Fruit fly (Drosophila melanogaster) Kc167 (cell line): ENCODE results near the gene CG12609.

ENCODE experiments used
- Myc ChIP-seq: fragments of >200 bp; optimal IDR thresholded peaks from 2 replicates; lab custom pipeline; 2017; ENCODE audit warnings: missing external identifiers
- Sin3A ChIP-seq: fragments of >200 bp; optimal IDR thresholded peaks from 2 replicates; lab custom pipeline; 2018; ENCODE audit warnings: missing external identifiers
- h ChIP-seq: fragments of >200 bp; optimal IDR thresholded peaks from 3 replicates; lab custom pipeline; 2018; ENCODE audit warnings: missing external identifiers
- insv ChIP-seq: fragments of >200 bp; optimal IDR thresholded peaks from 3 replicates; lab custom pipeline; 2018; ENCODE audit warnings: missing external identifiers
- psq ChIP-seq: fragments of >200 bp; optimal IDR thresholded peaks from 2 replicates; lab custom pipeline; 2017; ENCODE audit warnings: missing external identifiers
- ttk ChIP-seq: sonication (Bioruptor generic); optimal IDR thresholded peaks from 2 replicates; lab custom pipeline; 2017; ENCODE audit warnings: missing external identifiers

Gene CG12609

DNA sequence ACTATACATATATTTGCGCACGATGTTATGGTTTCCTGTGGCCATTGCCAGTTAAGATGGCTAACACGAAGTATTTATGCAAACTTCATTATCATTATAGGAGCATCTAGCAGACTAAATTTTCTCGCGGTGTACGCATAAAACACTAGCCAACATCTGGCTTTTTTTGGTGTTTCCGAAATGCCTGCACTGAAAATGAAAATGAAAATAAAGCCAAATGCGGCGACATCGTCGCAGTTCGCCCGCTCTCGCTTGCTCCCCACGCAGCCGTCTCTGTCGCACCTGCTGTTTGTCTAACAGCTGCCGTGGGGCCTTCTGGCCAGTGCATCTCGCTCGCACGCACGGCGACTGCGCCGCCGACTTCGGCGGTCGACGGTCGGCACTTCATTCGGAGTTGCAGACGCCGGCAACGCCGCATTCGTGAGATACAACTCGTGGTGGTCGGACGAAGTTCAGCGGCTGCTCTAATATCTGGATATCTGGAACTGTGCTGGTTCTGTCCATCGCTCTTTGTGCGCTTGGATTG is 26.8 kb upstream of the CG12609 start, which contains the start of gene CG6891:
Gene CG6891, plus strand, starts transcription at position 411 of the 526 bp plus-strand sequence.
- TF ChIP-seq Sin3A (lab: Kevin White, UChicago) (no peak), Myc (no peak), ttk (no peak), insv (no peak), h (lab: Kevin White, UChicago) (no peak), psq (no peak)

DNA sequence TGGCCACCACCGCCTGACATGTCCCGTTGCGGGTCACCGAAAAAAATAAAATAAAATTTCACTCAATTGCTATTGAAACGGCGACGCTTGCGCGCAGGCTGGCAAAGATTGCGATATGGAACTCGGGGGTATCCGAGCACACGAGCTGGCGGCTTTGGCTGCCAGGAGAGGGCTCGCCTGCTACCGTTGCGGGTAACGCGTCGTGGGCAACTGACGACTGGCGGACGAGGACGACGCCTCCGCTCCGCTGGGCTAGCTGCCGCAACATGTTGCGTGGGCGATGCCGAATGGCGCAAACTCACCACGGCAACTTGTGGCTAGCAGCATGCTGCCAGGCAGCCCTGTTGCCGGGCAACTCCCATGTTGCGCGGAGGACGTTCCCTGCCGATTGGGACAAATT is 25.7 kb upstream of the CG12609 start, which contains the start of gene CCKLR-17D3:
Gene CCKLR-17D3, minus strand, starts transcription at position 211 of the 400 bp plus-strand sequence.
- TF ChIP-seq h (lab: Kevin White, UChicago), result no peak
- TF ChIP-seq insv, result no peak
- TF ChIP-seq Sin3A (lab: Kevin White, UChicago), result no peak
- no peak for TF ChIP-seq ttk
- no peak for TF ChIP-seq Myc
- TF ChIP-seq psq, result no peak

DNA sequence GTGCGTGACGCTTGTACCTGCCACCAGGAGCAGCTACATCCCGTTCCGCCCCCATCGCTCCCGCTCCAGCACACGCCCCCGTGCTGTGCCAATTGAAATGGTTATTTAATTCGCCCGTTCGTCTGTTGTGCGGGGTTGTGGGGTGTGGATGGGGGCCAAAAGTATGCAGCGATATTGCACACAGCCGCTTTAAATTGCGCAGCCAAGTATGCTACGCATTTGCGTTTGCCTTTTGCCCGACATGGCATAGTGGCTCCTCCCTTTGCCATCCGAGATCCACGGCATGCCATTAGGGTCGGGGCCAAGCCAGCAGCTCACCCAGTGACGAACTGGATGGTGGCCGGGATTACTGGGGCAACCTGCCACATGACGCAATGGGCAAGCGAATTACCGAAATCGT is 23.9 kb upstream of the CG12609 start:
- TF ChIP-seq insv (no peak), psq (no peak), Sin3A (lab: Kevin White, UChicago) (no peak), Myc (no peak), ttk (no peak), h (lab: Kevin White, UChicago) (no peak)

DNA sequence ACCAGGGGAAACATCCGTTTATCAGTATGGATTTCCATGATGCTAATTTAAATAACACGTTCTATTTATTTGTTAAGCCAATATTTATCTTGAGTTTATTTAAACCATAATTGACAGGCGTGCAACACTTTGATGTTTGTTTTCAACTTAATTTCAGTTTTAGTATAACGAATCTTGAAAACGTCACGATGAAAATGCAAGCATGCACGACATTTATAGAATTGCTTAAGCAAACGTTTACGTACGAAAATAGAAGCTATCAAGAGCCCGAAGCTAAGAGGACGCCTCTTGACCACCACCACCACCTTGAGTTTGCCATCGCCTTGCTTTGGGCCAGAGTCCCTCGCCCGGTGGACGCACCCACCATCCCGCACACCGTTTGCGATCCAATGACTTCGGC is 23.2 kb upstream of the CG12609 start:
- TF ChIP-seq Myc (no peak), insv (no peak), h (lab: Kevin White, UChicago) (no peak), ttk (no peak), psq (no peak), Sin3A (lab: Kevin White, UChicago) (no peak)

DNA sequence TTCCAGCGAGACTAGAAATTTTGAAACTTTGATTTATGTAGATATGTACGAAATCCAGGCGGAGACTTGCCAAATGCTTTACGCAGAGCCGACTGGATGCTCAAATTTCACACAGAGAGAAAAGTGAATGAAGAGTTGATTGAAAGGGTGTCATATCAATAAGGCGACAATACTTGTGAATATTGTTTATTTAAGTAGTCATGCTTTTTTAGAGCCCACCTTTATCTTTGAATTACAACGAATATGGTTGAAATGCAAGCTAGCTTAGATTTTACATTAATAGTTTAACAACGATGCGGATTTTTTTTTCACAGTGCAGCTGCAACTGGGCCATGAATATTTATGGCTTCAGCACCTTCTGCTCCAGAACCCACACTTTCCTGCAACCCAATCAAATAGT is 8.3 kb downstream of the CG12609 start, which contains the start of gene CG6873:
Gene CG6873, minus strand, starts transcription at position 101 of the 400 bp plus-strand sequence.
- TF ChIP-seq Myc, result no peak
- no peak for TF ChIP-seq ttk
- no peak for TF ChIP-seq psq

DNA sequence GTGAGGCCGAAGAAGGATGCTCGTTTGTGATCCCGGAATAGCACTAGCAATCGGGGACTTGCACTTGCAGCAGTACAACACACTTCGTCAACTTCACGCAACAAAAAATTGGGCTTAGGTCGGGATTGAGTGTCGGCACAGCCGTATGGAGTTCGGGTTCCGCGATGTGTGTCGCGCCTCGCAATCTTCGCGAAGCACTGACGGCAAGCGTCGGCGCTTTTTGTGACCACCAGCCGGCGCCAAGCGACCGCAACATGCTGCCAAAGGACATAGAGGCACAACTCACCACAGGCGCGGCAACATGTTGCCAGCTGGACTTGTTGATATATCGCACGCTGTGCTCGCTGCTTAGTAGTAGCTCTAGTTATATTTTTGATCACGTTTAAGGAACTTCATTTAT is 21.8 kb downstream of the CG12609 start, which contains the start of gene CCKLR-17D1:
Gene CCKLR-17D1, minus strand, starts transcription at position 303 of the 400 bp plus-strand sequence.
- TF ChIP-seq Sin3A (lab: Kevin White, UChicago) (no peak), ttk (no peak), h (lab: Kevin White, UChicago) (no peak), psq (no peak), Myc (no peak), insv (no peak)

DNA sequence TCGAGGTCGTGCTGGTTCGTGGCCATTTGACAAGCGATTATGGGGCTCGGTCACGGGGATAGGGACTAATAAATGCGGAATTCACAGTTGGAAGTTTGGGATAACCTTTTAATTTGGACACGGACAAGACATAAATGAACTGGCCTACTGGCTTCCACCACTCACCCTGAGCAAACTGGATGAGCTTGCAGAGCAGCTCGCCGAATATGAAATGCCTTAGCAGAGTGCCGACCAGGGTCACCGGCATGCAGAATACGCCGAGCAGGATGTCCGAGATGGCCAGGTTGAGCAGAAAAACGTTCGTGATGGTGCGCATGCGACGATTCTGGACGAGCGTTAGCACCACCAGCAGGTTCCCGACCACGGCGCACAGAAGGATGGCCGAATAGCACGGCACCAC is 22.5 kb downstream of the CG12609 start, which contains the start of gene CG42302:
Gene CG42302, minus strand, starts transcription at position 101 of the 400 bp plus-strand sequence.
- TF ChIP-seq ttk, result no peak
- no peak for TF ChIP-seq h (lab: Kevin White, UChicago)

DNA sequence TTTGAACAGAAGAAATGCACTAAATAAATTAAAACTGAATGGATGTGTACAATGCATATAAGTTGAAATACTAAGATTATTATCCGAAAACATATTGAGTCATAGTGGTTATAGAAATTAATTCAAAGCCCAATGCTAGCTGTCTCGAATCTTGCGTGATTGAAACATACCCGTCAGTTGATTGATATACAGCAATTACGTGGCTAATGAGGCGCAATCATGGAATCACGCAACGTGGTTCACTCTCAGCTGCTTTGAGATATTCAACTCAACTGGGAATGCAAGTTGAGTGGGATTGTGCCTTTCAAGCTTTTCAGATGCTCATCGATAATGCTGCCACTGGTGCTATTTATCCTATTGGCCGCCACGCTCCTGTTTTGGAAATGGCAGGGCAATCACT is 38.5 kb downstream of the CG12609 start, which contains the start of gene Cyp308a1:
Gene Cyp308a1, plus strand, starts transcription at position 301 of the 400 bp plus-strand sequence.
- TF ChIP-seq Sin3A (lab: Kevin White, UChicago) (no peak), h (lab: Kevin White, UChicago) (no peak), psq (no peak), ttk (no peak), Myc (no peak), insv (no peak)

DNA sequence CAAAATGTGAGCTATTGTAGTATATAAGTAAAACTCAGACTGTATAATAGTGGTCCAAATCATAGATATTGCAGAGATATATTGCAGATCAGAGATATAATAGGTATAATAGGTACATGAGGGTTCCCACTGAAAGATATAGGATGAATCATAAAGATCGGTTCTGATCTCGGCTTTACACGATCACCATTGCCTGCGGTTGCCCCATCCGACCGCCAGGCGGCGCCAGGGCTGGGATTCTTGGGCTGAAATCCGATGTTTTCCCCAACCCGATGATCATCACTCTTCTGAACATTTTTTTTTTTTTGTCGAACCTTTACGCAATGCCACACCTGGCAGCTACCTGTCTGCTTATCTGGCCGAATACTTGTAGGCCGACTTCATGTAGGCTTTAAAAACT is 44.2 kb downstream of the CG12609 start:
- no peak for TF ChIP-seq insv

DNA sequence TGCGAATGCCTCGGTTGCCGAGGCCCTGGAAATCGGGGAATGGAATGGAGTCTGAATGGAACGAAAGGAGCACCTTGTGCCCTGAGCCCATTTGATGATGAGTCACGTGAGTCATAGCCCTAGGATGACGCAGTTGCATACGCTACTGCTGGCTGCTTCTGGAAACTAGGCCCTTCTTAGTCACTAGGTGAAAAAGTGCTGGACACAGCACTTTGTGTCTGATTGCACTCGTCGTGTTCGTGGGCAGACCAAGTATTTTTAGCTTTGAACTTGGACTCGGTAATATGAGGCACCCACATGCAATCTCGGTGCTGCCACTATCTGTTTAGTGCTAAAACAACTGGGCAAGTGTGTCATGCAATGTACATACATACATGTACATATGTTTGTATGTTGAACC is 45.9 kb downstream of the CG12609 start:
- TF ChIP-seq Myc (no peak), psq (no peak), ttk (no peak)

DNA sequence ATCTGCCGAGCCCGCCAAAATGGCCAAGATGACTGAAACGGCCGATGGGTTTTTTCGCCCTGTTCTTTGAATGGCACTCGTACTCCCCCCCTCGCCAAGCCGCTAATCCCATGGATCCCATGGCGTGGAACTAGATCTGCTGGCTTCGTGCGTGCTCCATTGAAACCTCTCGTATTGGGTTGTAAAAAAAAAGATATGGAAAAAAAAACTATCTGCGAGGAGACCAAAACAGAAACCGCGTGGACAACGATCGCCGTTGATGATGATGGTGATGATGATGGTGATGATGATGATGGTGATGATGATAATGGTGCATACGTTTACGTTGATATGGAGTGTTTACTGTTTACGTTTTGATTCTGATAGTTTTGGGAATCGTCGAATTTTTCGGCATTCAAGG is 46.4 kb downstream of the CG12609 start:
- TF ChIP-seq ttk (no peak), Myc (no peak), Sin3A (lab: Kevin White, UChicago) (no peak), h (lab: Kevin White, UChicago) (no peak), insv (no peak), psq (no peak)

DNA sequence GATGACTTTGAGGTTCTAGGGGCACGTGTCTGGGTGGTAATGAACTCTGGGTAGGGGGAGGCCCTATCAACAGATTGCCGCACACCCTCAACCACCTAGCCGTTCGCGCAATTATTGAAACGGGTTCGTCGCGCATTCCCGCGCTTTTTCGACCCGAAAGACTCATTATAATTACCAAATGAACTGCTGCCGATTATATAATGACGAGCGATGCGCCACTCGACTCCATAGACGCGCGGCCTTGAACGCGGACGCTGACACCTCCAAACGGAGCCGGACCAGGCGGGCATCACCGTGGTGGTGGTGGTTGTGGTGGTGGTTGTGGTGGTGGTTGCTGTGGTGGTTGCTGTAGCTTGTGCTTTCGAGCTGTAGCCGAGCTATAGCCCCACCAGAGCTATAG is 47.5 kb downstream of the CG12609 start:
- TF ChIP-seq psq, result no peak
- no peak for TF ChIP-seq Myc
- no peak for TF ChIP-seq insv
- TF ChIP-seq Sin3A (lab: Kevin White, UChicago), result no peak

DNA sequence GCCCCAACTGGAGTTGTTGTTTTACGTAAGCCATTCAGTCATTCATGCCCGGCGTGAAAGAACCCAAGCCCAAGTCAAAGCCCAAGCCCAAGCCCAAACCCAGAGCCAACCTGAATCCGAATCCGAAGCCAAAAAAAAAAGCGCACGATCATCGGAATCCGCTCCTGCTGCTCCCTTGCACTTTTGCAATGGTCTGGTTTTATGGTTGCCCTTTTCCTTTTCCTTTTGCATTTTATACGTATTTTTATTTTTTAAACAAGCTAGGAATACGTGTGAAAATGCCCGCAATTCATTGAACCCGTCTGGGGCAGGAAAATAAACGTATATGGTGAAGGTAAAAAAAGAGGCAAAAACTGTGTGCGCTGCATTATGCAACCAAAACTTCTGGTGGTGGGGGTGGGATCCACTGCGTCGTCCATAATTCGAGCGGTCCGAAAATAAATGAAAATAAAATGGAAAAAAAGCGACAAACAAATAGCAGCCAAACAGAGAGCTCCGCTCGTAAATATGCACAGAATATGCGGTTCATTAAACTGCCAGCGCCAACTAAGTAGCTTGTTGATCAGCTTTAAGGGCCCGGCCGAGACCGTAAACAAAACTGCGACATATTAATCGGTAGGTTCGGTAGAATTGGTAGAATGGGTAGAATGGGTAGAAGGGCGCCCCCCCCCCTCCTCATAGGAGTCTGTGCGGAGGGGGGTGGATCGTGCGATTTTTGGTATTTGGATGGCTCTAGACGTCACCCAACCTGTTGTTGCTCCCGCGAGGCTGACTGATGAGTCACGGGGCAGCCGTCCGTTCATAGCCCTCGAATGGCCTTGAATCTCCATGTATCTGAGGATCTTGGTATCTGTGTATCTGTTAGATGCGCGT is 48.6 kb downstream of the CG12609 start:
- TF ChIP-seq h (lab: Kevin White, UChicago) (no peak), Myc (no peak), insv (no peak), ttk (no peak), Sin3A (lab: Kevin White, UChicago) (no peak), psq (no peak)
